Fruit fly (Drosophila melanogaster) whole organism, embryonic: Measurements from ENCODE around the gene MICAL-like.

ENCODE experiments used
- ATbp ChIP-seq: fragments of 200-800 bp; sonication (Bioruptor generic); optimal IDR thresholded peaks from 2 replicates; lab custom pipeline; 2017; ENCODE audit warnings: missing biosample characterization, mild to moderate bottlenecking, missing genetic modification characterization, missing genetic modification reagents
- Antp ChIP-seq: fragments of 200-800 bp; sonication (Bioruptor generic); optimal IDR thresholded peaks from 3 replicates; lab custom pipeline; 2016; ENCODE audit warnings: missing biosample characterization, missing genetic modification characterization
- CG10147 ChIP-seq: fragments of 200-800 bp; sonication (Bioruptor generic); optimal IDR thresholded peaks from 2 replicates; lab custom pipeline; 2019; ENCODE audit warnings: missing biosample characterization, mild to moderate bottlenecking, missing genetic modification characterization, moderate library complexity
- CG10267 ChIP-seq: fragments of 200-800 bp; sonication (Bioruptor generic); optimal IDR thresholded peaks from 2 replicates; lab custom pipeline; 2018; ENCODE audit warnings: missing biosample characterization, mild to moderate bottlenecking, missing genetic modification characterization, moderate library complexity
- CG11398 ChIP-seq: fragments of 200-800 bp; sonication (Bioruptor generic); optimal IDR thresholded peaks from 2 replicates; lab custom pipeline; 2016; ENCODE audit warnings: missing biosample characterization, missing genetic modification characterization
- CG11696 ChIP-seq: fragments of 200-800 bp; sonication (Bioruptor generic); IDR thresholded peaks from 2 replicates; pipeline ENCODE4 v1.3.6; 2022; ENCODE audit warnings: missing biosample characterization, missing genetic modification characterization
- CG13287 ChIP-seq: fragments of 200-800 bp; sonication (Bioruptor generic); IDR thresholded peaks from 2 replicates; pipeline ENCODE4 v1.3.6; 2022; ENCODE audit warnings: missing biosample characterization, missing genetic modification characterization; ENCODE audit not compliant: partially characterized antibody
- CG13775 ChIP-seq: fragments of 200-800 bp; sonication (Bioruptor generic); optimal IDR thresholded peaks from 3 replicates; lab custom pipeline; 2017; ENCODE audit warnings: missing biosample characterization, mild to moderate bottlenecking, missing genetic modification characterization
- CG15696 ChIP-seq: fragments of 200-800 bp; sonication (Bioruptor generic); optimal IDR thresholded peaks from 2 replicates; lab custom pipeline; 2019; ENCODE audit warnings: missing biosample characterization, mild to moderate bottlenecking, missing genetic modification characterization, moderate library complexity
- CG17802 ChIP-seq: fragments of 200-800 bp; sonication (Bioruptor generic); optimal IDR thresholded peaks from 2 replicates; lab custom pipeline; 2018; ENCODE audit warnings: missing biosample characterization, mild to moderate bottlenecking, missing genetic modification characterization, moderate library complexity
- CG18599 ChIP-seq: fragments of 200-800 bp; sonication (Bioruptor generic); optimal IDR thresholded peaks from 3 replicates; lab custom pipeline; 2017; ENCODE audit warnings: missing biosample characterization, missing genetic modification characterization, mild to moderate bottlenecking, moderate library complexity, missing genetic modification reagents
- CG2116 ChIP-seq: fragments of 200-800 bp; sonication (Bioruptor generic); optimal IDR thresholded peaks from 3 replicates; lab custom pipeline; 2018; ENCODE audit warnings: missing biosample characterization, mild to moderate bottlenecking, missing genetic modification characterization
- CG2712 ChIP-seq: fragments of 200-800 bp; optimal IDR thresholded peaks from 3 replicates; lab custom pipeline; 2019; ENCODE audit warnings: missing biosample characterization, mild to moderate bottlenecking, missing genetic modification characterization, moderate library complexity
- CG2875 ChIP-seq: fragments of 200-800 bp; sonication (Bioruptor generic); optimal IDR thresholded peaks from 2 replicates; lab custom pipeline; 2017; ENCODE audit warnings: missing biosample characterization, mild to moderate bottlenecking, missing genetic modification characterization, missing genetic modification reagents
- CG31224 ChIP-seq: fragments of 200-800 bp; sonication (Bioruptor generic); IDR thresholded peaks from 2 replicates; pipeline ENCODE4 v1.3.6; 2022; ENCODE audit warnings: missing biosample characterization, missing genetic modification characterization
- CG3995 ChIP-seq: fragments of 200-800 bp; sonication (Bioruptor generic); optimal IDR thresholded peaks from 3 replicates; lab custom pipeline; 2016; ENCODE audit warnings: missing biosample characterization, missing genetic modification characterization
- CG4328 ChIP-seq: fragments of 200-800 bp; sonication (Bioruptor generic); optimal IDR thresholded peaks from 3 replicates; lab custom pipeline; 2017; ENCODE audit warnings: missing biosample characterization, missing genetic modification reagents, missing genetic modification characterization
- CG4730 ChIP-seq: fragments of 200-800 bp; sonication (Bioruptor generic); IDR thresholded peaks from 2 replicates; pipeline ENCODE4 v1.3.6; 2022; ENCODE audit warnings: missing biosample characterization, missing genetic modification characterization
- CG6689 ChIP-seq: fragments of 200-800 bp; sonication (Bioruptor generic); IDR thresholded peaks from 2 replicates; pipeline ENCODE4 v1.3.6; 2022; ENCODE audit warnings: missing biosample characterization, missing genetic modification characterization
- CG6813 ChIP-seq: fragments of 200-800 bp; sonication (Bioruptor generic); optimal IDR thresholded peaks from 2 replicates; lab custom pipeline; 2017; ENCODE audit warnings: missing biosample characterization, missing genetic modification characterization, mild to moderate bottlenecking, moderate library complexity, missing genetic modification reagents
- CG7745 ChIP-seq: fragments of 200-800 bp; sonication (Bioruptor generic); optimal IDR thresholded peaks from 2 replicates; lab custom pipeline; 2018; ENCODE audit warnings: missing biosample characterization, mild to moderate bottlenecking, missing genetic modification characterization, moderate library complexity
- CG7928 ChIP-seq: fragments of 200-800 bp; sonication (Bioruptor generic); optimal IDR thresholded peaks from 2 replicates; lab custom pipeline; 2017; ENCODE audit warnings: missing biosample characterization, mild to moderate bottlenecking, missing genetic modification characterization
- CG8281 ChIP-seq: fragments of 200-800 bp; sonication (Bioruptor generic); optimal IDR thresholded peaks from 2 replicates; lab custom pipeline; 2018; ENCODE audit warnings: missing biosample characterization, mild to moderate bottlenecking, missing genetic modification characterization, moderate library complexity
- Dbx ChIP-seq: fragments of 200-800 bp; sonication (Bioruptor generic); IDR thresholded peaks from 3 replicates; pipeline ENCODE4 v1.3.6; 2022; ENCODE audit warnings: missing biosample characterization, missing genetic modification characterization
- Doc3 ChIP-seq: fragments of 200-800 bp; sonication (Bioruptor generic); IDR thresholded peaks from 3 replicates; pipeline ENCODE4 v1.3.6; 2022; ENCODE audit warnings: missing biosample characterization, missing genetic modification characterization; ENCODE audit not compliant: partially characterized antibody
- HLH3B ChIP-seq: fragments of 200-800 bp; sonication (Bioruptor generic); IDR thresholded peaks from 2 replicates; pipeline ENCODE4 v1.3.6; 2022; ENCODE audit warnings: missing biosample characterization, missing genetic modification characterization
- HLH54F ChIP-seq: fragments of 200-800 bp; sonication (Bioruptor generic); optimal IDR thresholded peaks from 3 replicates; lab custom pipeline; 2016; ENCODE audit warnings: missing biosample characterization, missing genetic modification characterization
- NC2α ChIP-seq: fragments of 200-800 bp; sonication (Bioruptor generic); optimal IDR thresholded peaks from 2 replicates; lab custom pipeline; 2016; ENCODE audit warnings: missing biosample characterization, missing genetic modification characterization
- NFAT ChIP-seq: fragments of 200-800 bp; sonication (Bioruptor generic); IDR thresholded peaks from 2 replicates; pipeline ENCODE4 v1.3.6; 2022; ENCODE audit warnings: missing biosample characterization, missing genetic modification characterization
- Ptx1 ChIP-seq: fragments of 200-800 bp; sonication (Bioruptor generic); IDR thresholded peaks from 2 replicates; pipeline ENCODE4 v1.3.6; 2022; ENCODE audit warnings: missing biosample characterization, missing genetic modification characterization
- Sox102F ChIP-seq: fragments of 200-800 bp; sonication (Bioruptor generic); optimal IDR thresholded peaks from 2 replicates; lab custom pipeline; 2018; ENCODE audit warnings: missing biosample characterization, mild to moderate bottlenecking, missing genetic modification characterization, moderate library complexity
- Ssrp ChIP-seq: fragments of 200-800 bp; sonication (Bioruptor generic); optimal IDR thresholded peaks from 2 replicates; lab custom pipeline; 2018; ENCODE audit warnings: missing biosample characterization, mild to moderate bottlenecking, missing genetic modification characterization, moderate library complexity
- Tbp ChIP-seq: fragments of >200 bp; optimal IDR thresholded peaks from 2 replicates; lab custom pipeline; 2018; ENCODE audit warnings: missing biosample characterization, missing genetic modification characterization
- cas ChIP-seq: fragments of 200-800 bp; sonication (Bioruptor generic); IDR thresholded peaks from 2 replicates; pipeline ENCODE4 v1.3.6; 2022; ENCODE audit warnings: missing biosample characterization, missing genetic modification characterization
- chif ChIP-seq, 2 experiments: fragments of 200-800 bp; sonication (Bioruptor generic); optimal IDR thresholded peaks; 3 replicates each; lab custom pipeline; 2016; ENCODE audit warnings: missing biosample characterization in 2 of 2, missing genetic modification characterization in 2 of 2
- crp ChIP-seq, 2 experiments: fragments of 200-800 bp; sonication (Bioruptor generic); optimal IDR thresholded peaks; 2 replicates in 1 of 2; 3 replicates in 1 of 2; lab custom pipeline; 2017; ENCODE audit warnings: missing biosample characterization in 2 of 2, missing genetic modification characterization in 2 of 2, mild to moderate bottlenecking in 1 of 2, moderate library complexity in 1 of 2
- dmrt11E ChIP-seq: fragments of 200-800 bp; sonication (Bioruptor generic); optimal IDR thresholded peaks from 3 replicates; lab custom pipeline; 2018; ENCODE audit warnings: missing biosample characterization, mild to moderate bottlenecking, missing genetic modification characterization, moderate library complexity
- esg ChIP-seq: fragments of 200-800 bp; sonication (Bioruptor generic); conservative IDR thresholded peaks from 2 replicates; pipeline ENCODE4 v1.3.6; 2022; ENCODE audit warnings: missing biosample characterization, missing genetic modification characterization
- gcm ChIP-seq: fragments of 200-800 bp; sonication (Bioruptor generic); optimal IDR thresholded peaks from 2 replicates; lab custom pipeline; 2019; ENCODE audit warnings: missing biosample characterization, mild to moderate bottlenecking, missing genetic modification characterization, moderate library complexity
- gsb ChIP-seq: fragments of 200-800 bp; sonication (Bioruptor generic); IDR thresholded peaks from 2 replicates; pipeline ENCODE4 v1.3.6; 2022; ENCODE audit warnings: missing biosample characterization, missing genetic modification characterization
- h ChIP-seq: fragments of >200 bp; optimal IDR thresholded peaks from 2 replicates; lab custom pipeline; 2017
- ind ChIP-seq: fragments of 200-800 bp; sonication (Bioruptor generic); optimal IDR thresholded peaks from 3 replicates; lab custom pipeline; 2016; ENCODE audit warnings: missing biosample characterization, missing genetic modification characterization
- klu ChIP-seq: fragments of 200-800 bp; sonication (Bioruptor generic); IDR thresholded peaks from 2 replicates; pipeline ENCODE4 v1.3.6; 2022; ENCODE audit warnings: missing biosample characterization, missing genetic modification characterization
- pnt ChIP-seq: fragments of 200-800 bp; sonication (Bioruptor generic); optimal IDR thresholded peaks from 3 replicates; lab custom pipeline; 2016; ENCODE audit warnings: missing biosample characterization, missing genetic modification characterization
- prd ChIP-seq, 3 experiments: fragments of >200 bp in 2 of 3; fragments of 200-800 bp in 1 of 3; sonication (Bioruptor generic) in 1 of 3; optimal IDR thresholded peaks in 2 of 3; IDR thresholded peaks in 1 of 3; 2 replicates in 2 of 3; 3 replicates in 1 of 3; pipeline versions ENCODE4 v1.3.6 to Lab custom; 2017 to 2022; ENCODE audit warnings: missing biosample characterization in 1 of 3, missing genetic modification characterization in 1 of 3
- ranshi ChIP-seq: fragments of 200-800 bp; sonication (Bioruptor generic); IDR thresholded peaks from 2 replicates; pipeline ENCODE4 v1.3.6; 2022; ENCODE audit warnings: missing biosample characterization, missing genetic modification characterization
- repo ChIP-seq: fragments of 200-800 bp; sonication (Bioruptor generic); optimal IDR thresholded peaks from 2 replicates; lab custom pipeline; 2016; ENCODE audit warnings: missing biosample characterization, missing genetic modification characterization
- sens-2 ChIP-seq: fragments of 200-800 bp; sonication (Bioruptor generic); IDR thresholded peaks from 2 replicates; pipeline ENCODE4 v1.3.6; 2022; ENCODE audit warnings: missing biosample characterization, missing genetic modification characterization
- sob ChIP-seq: fragments of 200-800 bp; sonication (Bioruptor generic); IDR thresholded peaks from 2 replicates; pipeline ENCODE4 v1.3.6; 2022; ENCODE audit warnings: missing biosample characterization, missing genetic modification characterization
- sug ChIP-seq: fragments of 200-800 bp; optimal IDR thresholded peaks from 2 replicates; lab custom pipeline; 2019; ENCODE audit warnings: missing biosample characterization, mild to moderate bottlenecking, missing genetic modification characterization, moderate library complexity
- wek ChIP-seq: fragments of 200-800 bp; sonication (Bioruptor generic); optimal IDR thresholded peaks from 3 replicates; lab custom pipeline; 2018; ENCODE audit warnings: missing biosample characterization, mild to moderate bottlenecking, missing genetic modification characterization, moderate library complexity

Gene MICAL-like

dm6 chr3L:13044335-13044814 lies 29.2 kb upstream of the MICAL-like start, which contains the start of gene Syx13 (continued):
- TF ChIP-seq CG11696 (GFP tag; lab: Robert Waterston, UW) (no peak), NC2α (no peak), Sox102F (GFP tag; lab: Kevin White, UChicago) (no peak), Antp (GFP tag; lab: Kevin White, UChicago) (no peak), CG7928 (GFP tag; lab: Kevin White, UChicago) (no peak), CG10267 (tag; lab: Kevin White, UChicago) (peak; percentile 41), CG31224 (no peak), NFAT (GFP tag; lab: Robert Waterston, UW) (no peak), Ssrp (tag; lab: Kevin White, UChicago) (no peak), klu (GFP tag; lab: Robert Waterston, UW) (no peak), CG2875 (GFP tag; lab: Kevin White, UChicago) (no peak), cas (GFP tag; lab: Robert Waterston, UW) (no peak), CG17802 (tag; lab: Kevin White, UChicago) (no peak), gcm (GFP tag; lab: Kevin White, UChicago) (peak; percentile 73), Dbx (GFP tag; lab: Robert Waterston, UW) (peak; percentile 45; the same call in 1 of the 3 replicates), CG10147 (GFP tag; lab: Kevin White, UChicago) (peak; percentile 55), HLH54F (GFP tag; lab: Kevin White, UChicago) (no peak), CG6689 (GFP tag; lab: Robert Waterston, UW) (no peak), CG15696 (tag; lab: Kevin White, UChicago) (no peak), h (no peak), CG2116 (GFP tag; lab: Kevin White, UChicago) (peak; percentile 75), CG4328 (GFP tag; lab: Kevin White, UChicago) (no peak), sens-2 (no peak), Doc3 (peak; percentile 54; the same call in 1 of the 3 replicates), CG4730 (GFP tag; lab: Robert Waterston, UW) (no peak), ind (GFP tag; lab: Kevin White, UChicago) (no peak), CG11398 (GFP tag; lab: Kevin White, UChicago) (no peak), CG13775 (GFP tag; lab: Kevin White, UChicago) (peak; percentile 13), CG8281 (no peak), Ptx1 (GFP tag; lab: Robert Waterston, UW) (no peak), Tbp (GFP tag; lab: Kevin White, UChicago) (no peak), chif (GFP tag; optimal IDR thresholded peaks at IDR 0.05; lab: Kevin White, UChicago) (no peak), CG7745 (no peak), pnt (no peak), sob (GFP tag; lab: Robert Waterston, UW) (0 out of 2 replicates have a peak, but pooled peaks have one; percentile 51), CG2712 (tag; lab: Kevin White, UChicago) (peak; percentile 41), repo (GFP tag; lab: Kevin White, UChicago) (no peak), CG6813 (GFP tag; lab: Kevin White, UChicago) (no peak), wek (GFP tag; lab: Kevin White, UChicago) (no peak), CG18599 (no peak), sug (tag; lab: Kevin White, UChicago) (peak; percentile 97), dmrt11E (tag; lab: Kevin White, UChicago) (no peak), HLH3B (GFP tag; lab: Robert Waterston, UW) (no peak), crp (GFP tag; optimal IDR thresholded peaks at IDR 0.05; lab: Kevin White, UChicago) (peak in 1 of 2 experiments; percentile 77), CG13287 (peak; percentile 79), gsb (GFP tag; lab: Robert Waterston, UW) (no peak), ATbp (GFP tag; lab: Kevin White, UChicago) (no peak), esg (GFP tag; lab: Robert Waterston, UW) (no peak), prd (optimal IDR thresholded peaks at IDR 0.05; lab: Kevin White, UChicago) (no peak), prd (GFP tag; IDR thresholded peaks at IDR 0.05; lab: Robert Waterston, UW) (no peak), ranshi (no peak), CG3995 (GFP tag; lab: Kevin White, UChicago) (no peak)
